Fruit fly (Drosophila melanogaster) whole organism, embryonic: ENCODE results near the gene Vm32E.
A peak's percentile ranks its signal among the peaks of the same experiment; 100 is the strongest.

Experiments
- BtbVII ChIP-seq: fragments of 200-800 bp; sonication (Bioruptor generic); optimal IDR thresholded peaks from 3 replicates; lab custom pipeline; 2017; ENCODE audit warnings: missing biosample characterization, mild to moderate bottlenecking, missing genetic modification characterization
- Bteb2 ChIP-seq: fragments of 200-800 bp; sonication (Bioruptor generic); optimal IDR thresholded peaks from 2 replicates; lab custom pipeline; 2016; ENCODE audit warnings: missing biosample characterization, missing genetic modification characterization
- CG1024 ChIP-seq: fragments of 200-800 bp; sonication (Bioruptor generic); IDR thresholded peaks from 2 replicates; pipeline ENCODE4 v1.3.6; 2022; ENCODE audit warnings: missing biosample characterization, missing genetic modification characterization
- CG10267 ChIP-seq: fragments of 200-800 bp; sonication (Bioruptor generic); optimal IDR thresholded peaks from 2 replicates; lab custom pipeline; 2018; ENCODE audit warnings: missing biosample characterization, mild to moderate bottlenecking, missing genetic modification characterization, moderate library complexity
- CG10979 ChIP-seq: fragments of 200-800 bp; sonication (Bioruptor generic); optimal IDR thresholded peaks from 2 replicates; lab custom pipeline; 2018; ENCODE audit warnings: missing biosample characterization, mild to moderate bottlenecking, missing genetic modification characterization, moderate library complexity
- CG12219 ChIP-seq: fragments of 200-800 bp; sonication (Bioruptor generic); optimal IDR thresholded peaks from 3 replicates; lab custom pipeline; 2018; ENCODE audit warnings: missing biosample characterization, mild to moderate bottlenecking, missing genetic modification characterization
- CG12236 ChIP-seq: fragments of 200-800 bp; sonication (Bioruptor generic); optimal IDR thresholded peaks from 2 replicates; lab custom pipeline; 2016; ENCODE audit warnings: missing biosample characterization, missing genetic modification characterization
- CG1233 ChIP-seq: fragments of 200-800 bp; sonication (Bioruptor generic); optimal IDR thresholded peaks from 4 replicates; lab custom pipeline; 2018; ENCODE audit warnings: missing biosample characterization, mild to moderate bottlenecking, missing genetic modification characterization
- CG13123 ChIP-seq: fragments of 200-800 bp; sonication (Bioruptor generic); optimal IDR thresholded peaks from 2 replicates; lab custom pipeline; 2016; ENCODE audit warnings: missing biosample characterization, missing genetic modification characterization
- CG13296 ChIP-seq: fragments of 200-800 bp; sonication (Bioruptor generic); optimal IDR thresholded peaks from 3 replicates; lab custom pipeline; 2018; ENCODE audit warnings: missing biosample characterization, mild to moderate bottlenecking, missing genetic modification characterization
- CG16779 ChIP-seq: fragments of 200-800 bp; sonication (Bioruptor generic); IDR thresholded peaks from 2 replicates; pipeline ENCODE4 v1.3.6; 2022; ENCODE audit warnings: missing biosample characterization, missing genetic modification characterization
- CG18011 ChIP-seq: fragments of 200-800 bp; sonication (Bioruptor generic); optimal IDR thresholded peaks from 2 replicates; lab custom pipeline; 2017; ENCODE audit warnings: missing biosample characterization, missing genetic modification characterization, mild to moderate bottlenecking, moderate library complexity, missing genotype
- CG1832 ChIP-seq: fragments of 200-800 bp; sonication (Bioruptor generic); optimal IDR thresholded peaks from 2 replicates; lab custom pipeline; 2017; ENCODE audit warnings: missing biosample characterization, mild to moderate bottlenecking, missing genetic modification characterization, inconsistent platforms
- CG2712 ChIP-seq: fragments of 200-800 bp; optimal IDR thresholded peaks from 3 replicates; lab custom pipeline; 2019; ENCODE audit warnings: missing biosample characterization, mild to moderate bottlenecking, missing genetic modification characterization, moderate library complexity
- CG2875 ChIP-seq: fragments of 200-800 bp; sonication (Bioruptor generic); optimal IDR thresholded peaks from 2 replicates; lab custom pipeline; 2017; ENCODE audit warnings: missing biosample characterization, mild to moderate bottlenecking, missing genetic modification characterization, missing genetic modification reagents
- CG31224 ChIP-seq: fragments of 200-800 bp; sonication (Bioruptor generic); IDR thresholded peaks from 2 replicates; pipeline ENCODE4 v1.3.6; 2022; ENCODE audit warnings: missing biosample characterization, missing genetic modification characterization
- CG43689 ChIP-seq: fragments of 200-800 bp; sonication (Bioruptor generic); IDR thresholded peaks from 2 replicates; pipeline ENCODE4 v1.3.6; 2022; ENCODE audit warnings: missing biosample characterization, missing genetic modification characterization
- CG4424 ChIP-seq: fragments of 200-800 bp; sonication (Bioruptor generic); optimal IDR thresholded peaks from 3 replicates; lab custom pipeline; 2016; ENCODE audit warnings: missing biosample characterization, missing genetic modification characterization
- CG4730 ChIP-seq: fragments of 200-800 bp; sonication (Bioruptor generic); IDR thresholded peaks from 2 replicates; pipeline ENCODE4 v1.3.6; 2022; ENCODE audit warnings: missing biosample characterization, missing genetic modification characterization
- CG4820 ChIP-seq: fragments of 200-800 bp; sonication (Bioruptor generic); optimal IDR thresholded peaks from 3 replicates; lab custom pipeline; 2016; ENCODE audit warnings: missing biosample characterization, missing genetic modification characterization
- CG6254 ChIP-seq: fragments of 200-800 bp; sonication (Bioruptor generic); optimal IDR thresholded peaks from 3 replicates; lab custom pipeline; 2017; ENCODE audit warnings: mild to moderate bottlenecking, missing biosample characterization, missing genetic modification reagents, missing genetic modification characterization
- CG6854 ChIP-seq: fragments of 200-800 bp; sonication (Bioruptor generic); optimal IDR thresholded peaks from 3 replicates; lab custom pipeline; 2017; ENCODE audit warnings: missing biosample characterization, mild to moderate bottlenecking, missing genetic modification characterization
- CG8089 ChIP-seq: fragments of 200-800 bp; sonication (Bioruptor generic); optimal IDR thresholded peaks from 3 replicates; lab custom pipeline; 2016; ENCODE audit warnings: missing biosample characterization, missing genetic modification characterization
- CG9876 ChIP-seq: fragments of 200-800 bp; sonication (Bioruptor generic); optimal IDR thresholded peaks from 2 replicates; lab custom pipeline; 2016; ENCODE audit warnings: missing biosample characterization, missing genetic modification characterization
- Dbx ChIP-seq: fragments of 200-800 bp; sonication (Bioruptor generic); IDR thresholded peaks from 3 replicates; pipeline ENCODE4 v1.3.6; 2022; ENCODE audit warnings: missing biosample characterization, missing genetic modification characterization
- Dip3 ChIP-seq: fragments of 200-800 bp; sonication (Bioruptor generic); optimal IDR thresholded peaks from 3 replicates; lab custom pipeline; 2016; ENCODE audit warnings: missing biosample characterization, missing genetic modification characterization
- E2f1 ChIP-seq: fragments of 200-800 bp; sonication (Bioruptor generic); IDR thresholded peaks from 2 replicates; pipeline ENCODE4 v1.3.6; 2022; ENCODE audit warnings: missing biosample characterization, missing genetic modification characterization
- H15 ChIP-seq: fragments of 200-800 bp; sonication (Bioruptor generic); IDR thresholded peaks from 3 replicates; pipeline ENCODE4 v1.3.6; 2022; ENCODE audit warnings: missing biosample characterization, missing genetic modification characterization
- HLH54F ChIP-seq: fragments of 200-800 bp; sonication (Bioruptor generic); optimal IDR thresholded peaks from 3 replicates; lab custom pipeline; 2016; ENCODE audit warnings: missing biosample characterization, missing genetic modification characterization
- Mrtf ChIP-seq: fragments of 200-800 bp; sonication (Bioruptor generic); IDR thresholded peaks from 3 replicates; pipeline ENCODE4 v1.3.6; 2022; ENCODE audit warnings: missing biosample characterization, missing genetic modification characterization
- Neu2 ChIP-seq: fragments of 200-800 bp; sonication (Bioruptor generic); optimal IDR thresholded peaks from 3 replicates; lab custom pipeline; 2016; ENCODE audit warnings: missing biosample characterization, missing genetic modification characterization, borderline replicate concordance
- Nf-YA ChIP-seq: fragments of 200-800 bp; sonication (Bioruptor generic); IDR thresholded peaks from 2 replicates; pipeline ENCODE4 v1.3.6; 2022; ENCODE audit warnings: missing biosample characterization, missing genetic modification characterization
- Nf-YB ChIP-seq: fragments of 200-800 bp; sonication (Bioruptor generic); optimal IDR thresholded peaks from 3 replicates; lab custom pipeline; 2019; ENCODE audit warnings: missing biosample characterization, mild to moderate bottlenecking, missing genetic modification characterization, moderate library complexity
- Optix ChIP-seq: fragments of 200-800 bp; sonication (Bioruptor generic); IDR thresholded peaks from 3 replicates; pipeline ENCODE4 v1.3.6; 2022; ENCODE audit warnings: missing biosample characterization, missing genetic modification characterization
- Ravus ChIP-seq: fragments of 200-800 bp; sonication (Bioruptor generic); IDR thresholded peaks from 2 replicates; pipeline ENCODE4 v1.3.6; 2022; ENCODE audit warnings: missing biosample characterization, missing genetic modification characterization
- Six4 ChIP-seq: fragments of 200-800 bp; sonication (Bioruptor generic); optimal IDR thresholded peaks from 2 replicates; lab custom pipeline; 2016; ENCODE audit warnings: missing biosample characterization, missing genetic modification characterization
- Xrp1 ChIP-seq: fragments of 200-800 bp; sonication (Bioruptor generic); IDR thresholded peaks from 2 replicates; pipeline ENCODE4 v1.3.6; 2022; ENCODE audit warnings: missing biosample characterization, missing genetic modification characterization
- bab2 ChIP-seq: fragments of 200-800 bp; sonication (Bioruptor generic); optimal IDR thresholded peaks from 2 replicates; lab custom pipeline; 2016; ENCODE audit warnings: missing biosample characterization, missing genetic modification characterization
- bcd ChIP-seq: fragments of 200-800 bp; sonication (Bioruptor generic); optimal IDR thresholded peaks from 2 replicates; lab custom pipeline; 2017; ENCODE audit warnings: missing biosample characterization, mild to moderate bottlenecking, missing genetic modification characterization
- bowl ChIP-seq: fragments of 200-800 bp; sonication (Bioruptor generic); IDR thresholded peaks from 2 replicates; pipeline ENCODE4 v1.3.6; 2022; ENCODE audit warnings: missing biosample characterization, missing genetic modification characterization
- chif ChIP-seq, 2 experiments: fragments of 200-800 bp; sonication (Bioruptor generic); optimal IDR thresholded peaks; 3 replicates each; lab custom pipeline; 2016; ENCODE audit warnings: missing biosample characterization in 2 of 2, missing genetic modification characterization in 2 of 2
- dmrt11E ChIP-seq: fragments of 200-800 bp; sonication (Bioruptor generic); optimal IDR thresholded peaks from 3 replicates; lab custom pipeline; 2018; ENCODE audit warnings: missing biosample characterization, mild to moderate bottlenecking, missing genetic modification characterization, moderate library complexity
- gro ChIP-seq: fragments of 200-800 bp; sonication (Bioruptor generic); optimal IDR thresholded peaks from 2 replicates; lab custom pipeline; 2016; ENCODE audit warnings: missing biosample characterization, missing genetic modification characterization
- kah ChIP-seq: fragments of 200-800 bp; sonication (Bioruptor generic); optimal IDR thresholded peaks from 2 replicates; lab custom pipeline; 2018; ENCODE audit warnings: missing biosample characterization, mild to moderate bottlenecking, missing genetic modification characterization
- ken ChIP-seq: fragments of 200-800 bp; sonication (Bioruptor generic); IDR thresholded peaks from 3 replicates; pipeline ENCODE4 v1.3.6; 2022; ENCODE audit warnings: missing biosample characterization, missing genetic modification characterization
- lab ChIP-seq: fragments of 200-800 bp; sonication (Bioruptor generic); optimal IDR thresholded peaks from 3 replicates; lab custom pipeline; 2017; ENCODE audit warnings: missing biosample characterization, missing genetic modification characterization, mild to moderate bottlenecking, moderate library complexity, missing genetic modification reagents
- mld ChIP-seq: fragments of 200-800 bp; sonication (Bioruptor generic); IDR thresholded peaks from 3 replicates; pipeline ENCODE4 v1.3.6; 2022; ENCODE audit warnings: missing biosample characterization, missing genetic modification characterization; ENCODE audit not compliant: partially characterized antibody
- sima ChIP-seq: fragments of 200-800 bp; sonication (Bioruptor generic); optimal IDR thresholded peaks from 2 replicates; lab custom pipeline; 2016; ENCODE audit warnings: missing biosample characterization, missing genetic modification characterization
- ssp ChIP-seq: fragments of 200-800 bp; sonication (Bioruptor generic); IDR thresholded peaks from 2 replicates; pipeline ENCODE4 v1.3.6; 2022; ENCODE audit warnings: missing biosample characterization, missing genetic modification characterization
- stc ChIP-seq: fragments of 200-800 bp; sonication (Bioruptor generic); IDR thresholded peaks from 2 replicates; pipeline ENCODE4 v1.3.6; 2022; ENCODE audit warnings: missing biosample characterization, missing genetic modification characterization
- vvl ChIP-seq: fragments of 200-800 bp; sonication (Bioruptor generic); IDR thresholded peaks from 2 replicates; pipeline ENCODE4 v1.3.6; 2022; ENCODE audit warnings: missing biosample characterization, missing genetic modification characterization
- zf30C ChIP-seq: fragments of 200-800 bp; sonication (Bioruptor generic); optimal IDR thresholded peaks from 3 replicates; lab custom pipeline; 2018; ENCODE audit warnings: missing biosample characterization, mild to moderate bottlenecking, missing genetic modification characterization

The Vm32E gene

dm6 chr2L:11219446-11220038 lies 48.1 kb upstream of the Vm32E start (continued):
- TF ChIP-seq Optix (no peak), Dip3 (GFP tag; lab: Kevin White, UChicago) (no peak), Bteb2 (no peak), dmrt11E (tag; lab: Kevin White, UChicago) (no peak), Neu2 (GFP tag; lab: Kevin White, UChicago) (no peak), Six4 (GFP tag; lab: Kevin White, UChicago) (no peak), CG4424 (GFP tag; lab: Kevin White, UChicago) (peak; percentile 59), Nf-YB (GFP tag; lab: Kevin White, UChicago) (no peak), CG2875 (GFP tag; lab: Kevin White, UChicago) (no peak), CG4730 (no peak), CG10979 (tag; lab: Kevin White, UChicago) (peak; percentile 44), ken (GFP tag; lab: Robert Waterston, UW) (no peak), Xrp1 (GFP tag; lab: Robert Waterston, UW) (peak; percentile 52), CG9876 (GFP tag; lab: Kevin White, UChicago) (no peak), CG1832 (no peak), Ravus (GFP tag; lab: Robert Waterston, UW) (no peak), CG1233 (GFP tag; lab: Kevin White, UChicago) (peak; percentile 28), CG16779 (GFP tag; lab: Robert Waterston, UW) (no peak), Dbx (GFP tag; lab: Robert Waterston, UW) (no peak), stc (0 out of 2 replicates have a peak, but pooled peaks have one; percentile 23), CG43689 (GFP tag; lab: Robert Waterston, UW) (no peak), bcd (peak; percentile 22), CG10267 (tag; lab: Kevin White, UChicago) (peak; percentile 34), ssp (GFP tag; lab: Robert Waterston, UW) (0 out of 2 replicates have a peak, but pooled peaks have one; percentile 29), zf30C (GFP tag; lab: Kevin White, UChicago) (no peak), lab (GFP tag; lab: Kevin White, UChicago) (peak; percentile 48), CG31224 (no peak), CG12236 (GFP tag; lab: Kevin White, UChicago) (no peak), CG4820 (GFP tag; lab: Kevin White, UChicago) (no peak), CG18011 (GFP tag; lab: Kevin White, UChicago) (no peak), sima (GFP tag; lab: Kevin White, UChicago) (no peak), CG2712 (tag; lab: Kevin White, UChicago) (peak; percentile 59), bowl (GFP tag; lab: Robert Waterston, UW) (no peak), chif (GFP tag; optimal IDR thresholded peaks at IDR 0.05; lab: Kevin White, UChicago) (no peak), kah (GFP tag; lab: Kevin White, UChicago) (no peak), CG6254 (GFP tag; lab: Kevin White, UChicago) (no peak), CG1024 (GFP tag; lab: Robert Waterston, UW) (no peak), E2f1 (GFP tag; lab: Robert Waterston, UW) (no peak), HLH54F (GFP tag; lab: Kevin White, UChicago) (no peak), CG13123 (GFP tag; lab: Kevin White, UChicago) (no peak), BtbVII (GFP tag; lab: Kevin White, UChicago) (no peak), CG13296 (GFP tag; lab: Kevin White, UChicago) (peak; percentile 45), CG8089 (GFP tag; lab: Kevin White, UChicago) (no peak), bab2 (GFP tag; lab: Kevin White, UChicago) (no peak), gro (GFP tag; lab: Kevin White, UChicago) (no peak), H15 (no peak), vvl (GFP tag; lab: Robert Waterston, UW) (0 out of 2 replicates have a peak, but pooled peaks have one; percentile 14), CG6854 (GFP tag; lab: Kevin White, UChicago) (no peak), Nf-YA (GFP tag; lab: Robert Waterston, UW) (no peak), CG12219 (no peak), Mrtf (GFP tag; lab: Robert Waterston, UW) (no peak), mld (GFP tag; lab: Robert Waterston, UW) (no peak)
